Worm (Caenorhabditis elegans) whole organism, early embryonic: ENCODE measurements around the gene F59A6.3.

Experiments used
- B0310.2 ChIP-seq: sonication (generic microtip); optimal IDR thresholded peaks from 2 replicates; lab custom pipeline; 2016; ENCODE audit warnings: mild to moderate bottlenecking, missing genetic modification characterization, missing compliant biosample characterization
- F13C5.2 ChIP-seq: sonication (generic microtip); optimal IDR thresholded peaks from 2 replicates; lab custom pipeline; 2017; ENCODE audit warnings: mild to moderate bottlenecking, missing genetic modification characterization, inconsistent platforms, missing compliant biosample characterization
- aly-1 ChIP-seq: sonication (generic microtip); optimal IDR thresholded peaks from 2 replicates; lab custom pipeline; 2016; ENCODE audit warnings: missing genetic modification characterization, missing compliant biosample characterization
- ama-1 ChIP-seq: fragments of 150-350 bp; optimal IDR thresholded peaks from 2 replicates; lab custom pipeline; 2014
- ceh-13 ChIP-seq: fragments of 200-800 bp; sonication (Bioruptor generic); optimal IDR thresholded peaks from 2 replicates; lab custom pipeline; 2018; ENCODE audit warnings: mild to moderate bottlenecking, missing genetic modification characterization, missing compliant biosample characterization
- ceh-36 ChIP-seq: sonication (generic microtip); optimal IDR thresholded peaks from 2 replicates; lab custom pipeline; 2016; ENCODE audit warnings: missing genetic modification characterization, inconsistent platforms, missing compliant biosample characterization
- ets-7 ChIP-seq: sonication (generic microtip); optimal IDR thresholded peaks from 2 replicates; lab custom pipeline; 2016; ENCODE audit warnings: missing genotype, missing genetic modification characterization, missing compliant biosample characterization
- flt-1 ChIP-seq: fragments of 200-800 bp; sonication (Bioruptor generic); IDR thresholded peaks from 2 replicates; pipeline ENCODE4 v1.3.6; 2022; ENCODE audit warnings: missing genetic modification characterization, missing compliant biosample characterization
- hmbx-1 ChIP-seq: sonication (generic microtip); optimal IDR thresholded peaks from 2 replicates; lab custom pipeline; 2016; ENCODE audit warnings: mild to moderate bottlenecking, missing genetic modification characterization, missing compliant biosample characterization
- hmg-4 ChIP-seq: fragments of 200-800 bp; sonication (Bioruptor generic); optimal IDR thresholded peaks from 2 replicates; lab custom pipeline; 2018; ENCODE audit warnings: mild to moderate bottlenecking, missing genetic modification characterization, missing compliant biosample characterization
- hnd-1 ChIP-seq: sonication (generic microtip); optimal IDR thresholded peaks from 2 replicates; lab custom pipeline; 2016; ENCODE audit warnings: missing genetic modification characterization, missing compliant biosample characterization
- pes-1 ChIP-seq: fragments of 200-800 bp; sonication (Bioruptor generic); IDR thresholded peaks from 2 replicates; pipeline ENCODE4 v1.3.6; 2022; ENCODE audit warnings: missing genetic modification reagents, missing genetic modification characterization, missing compliant biosample characterization
- scrt-1 ChIP-seq: fragments of 200-800 bp; sonication (Bioruptor generic); IDR thresholded peaks from 2 replicates; pipeline ENCODE4 v1.3.6; 2022; ENCODE audit warnings: missing genetic modification characterization, missing compliant biosample characterization
- sea-1 ChIP-seq: fragments of 200-800 bp; sonication (Bioruptor generic); conservative IDR thresholded peaks from 2 replicates; pipeline ENCODE4 v1.3.6; 2022; ENCODE audit warnings: missing genetic modification characterization, missing compliant biosample characterization
- tbx-11 ChIP-seq: fragments of 200-800 bp; sonication (Bioruptor generic); IDR thresholded peaks from 2 replicates; pipeline ENCODE4 v1.3.6; 2022; ENCODE audit warnings: missing genetic modification characterization, missing compliant biosample characterization
- tbx-37 ChIP-seq: fragments of 200-800 bp; sonication (Bioruptor generic); conservative IDR thresholded peaks from 2 replicates; pipeline ENCODE4 v1.3.6; 2022; ENCODE audit warnings: missing genetic modification reagents, missing genetic modification characterization, missing compliant biosample characterization
- tra-4 ChIP-seq: sonication (generic microtip); optimal IDR thresholded peaks from 2 replicates; lab custom pipeline; 2017; ENCODE audit warnings: missing genetic modification characterization, missing compliant biosample characterization

Gene F59A6.3

DNA sequence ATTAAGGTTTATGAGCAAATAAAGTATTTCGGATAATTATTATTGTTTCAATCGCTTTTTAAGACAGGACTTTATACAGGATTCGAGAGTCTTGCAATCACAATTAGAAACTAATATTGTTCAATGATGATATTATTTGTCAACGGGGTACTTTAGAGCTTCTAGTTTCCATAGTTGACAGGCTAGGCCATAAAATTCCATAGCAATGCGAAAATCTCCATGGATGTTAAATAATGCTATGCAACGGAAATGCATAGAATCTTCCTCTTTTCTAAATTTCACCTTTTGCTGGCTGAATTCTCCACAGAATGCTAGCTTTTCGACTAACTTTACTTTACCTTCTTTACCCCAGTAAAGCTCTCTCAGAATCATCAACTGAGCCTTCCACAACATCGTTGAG lies at the start of gene F59A6.3:
F59A6.3 (plus strand) TSS at position 301 of the 400 bp plus-strand sequence.
- TF ChIP-seq ama-1 (lab: Kevin White, UChicago): no peak
- TF ChIP-seq tbx-11 (GFP tag; lab: Robert Waterston, UW): no peak
- TF ChIP-seq F13C5.2 (tag; lab: Kevin White, UChicago): no peak
- TF ChIP-seq flt-1: no peak
- TF ChIP-seq ceh-13 (GFP tag; lab: Kevin White, UChicago): no peak
- TF ChIP-seq tra-4: no peak
- no peak for TF ChIP-seq hmg-4 (GFP tag; lab: Kevin White, UChicago)
- no peak for TF ChIP-seq ceh-36 (tag; lab: Kevin White, UChicago)
- no peak for TF ChIP-seq aly-1 (tag; lab: Kevin White, UChicago)
- no peak for TF ChIP-seq B0310.2 (tag; lab: Kevin White, UChicago)
- TF ChIP-seq hmbx-1 (tag; lab: Kevin White, UChicago): no peak
- TF ChIP-seq tbx-37 (GFP tag; lab: Robert Waterston, UW): no peak

DNA sequence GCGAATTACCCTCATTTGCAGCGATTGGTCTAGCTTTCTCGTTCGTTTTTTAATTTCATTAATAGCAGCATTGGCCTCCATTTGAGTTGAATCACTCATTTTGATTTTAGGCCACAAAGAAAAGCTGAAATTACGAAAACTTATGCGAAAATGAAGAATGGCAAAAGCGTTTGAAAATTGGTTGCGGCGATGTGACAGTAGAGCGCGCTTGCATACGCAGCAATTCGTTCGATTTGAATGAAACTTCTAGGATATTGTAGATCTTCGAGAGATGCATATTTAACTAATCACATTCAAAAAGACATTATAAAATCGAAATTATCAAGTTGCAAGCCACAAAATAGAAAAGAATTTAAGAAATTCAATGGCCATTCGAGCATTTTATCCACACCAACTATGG lies 48.4 kb upstream of the F59A6.3 start, which contains the start of gene ulp-2:
ulp-2 (minus strand) TSS at position 158 of the 400 bp plus-strand sequence.
- TF ChIP-seq flt-1: no peak
- no peak for TF ChIP-seq tbx-11 (GFP tag; lab: Robert Waterston, UW)
- no peak for TF ChIP-seq ets-7 (tag; lab: Kevin White, UChicago)
- TF ChIP-seq tbx-37 (GFP tag; lab: Robert Waterston, UW): no peak
- TF ChIP-seq ama-1 (lab: Kevin White, UChicago): no peak
- no peak for TF ChIP-seq F13C5.2 (tag; lab: Kevin White, UChicago)
- no peak for TF ChIP-seq tra-4
- no peak for TF ChIP-seq aly-1 (tag; lab: Kevin White, UChicago)
- no peak for TF ChIP-seq scrt-1 (GFP tag; lab: Robert Waterston, UW)
- TF ChIP-seq ceh-36 (tag; lab: Kevin White, UChicago): no peak
- TF ChIP-seq ceh-13 (GFP tag; lab: Kevin White, UChicago): no peak
- TF ChIP-seq sea-1 (GFP tag; lab: Robert Waterston, UW): no peak

DNA sequence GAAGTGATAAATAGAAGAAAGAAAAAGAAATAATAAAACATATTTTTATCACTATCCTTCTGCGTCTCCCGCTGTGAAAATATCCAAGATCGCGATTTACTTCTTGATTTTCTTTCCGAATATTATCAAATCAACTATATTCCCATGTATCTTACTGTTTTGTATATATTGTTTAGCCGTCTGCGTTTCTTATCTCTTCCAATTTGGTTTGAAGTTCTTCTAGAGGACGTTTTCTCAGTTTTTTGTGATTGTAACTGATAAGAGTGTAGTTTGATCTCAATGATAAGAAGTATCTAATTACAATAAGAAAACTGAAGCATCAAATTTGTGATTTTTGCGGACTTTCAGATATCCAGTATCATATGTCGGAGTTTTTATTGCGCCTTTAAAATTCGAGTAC lies 47.4 kb upstream of the F59A6.3 start:
- TF ChIP-seq F13C5.2 (tag; lab: Kevin White, UChicago): no peak

DNA sequence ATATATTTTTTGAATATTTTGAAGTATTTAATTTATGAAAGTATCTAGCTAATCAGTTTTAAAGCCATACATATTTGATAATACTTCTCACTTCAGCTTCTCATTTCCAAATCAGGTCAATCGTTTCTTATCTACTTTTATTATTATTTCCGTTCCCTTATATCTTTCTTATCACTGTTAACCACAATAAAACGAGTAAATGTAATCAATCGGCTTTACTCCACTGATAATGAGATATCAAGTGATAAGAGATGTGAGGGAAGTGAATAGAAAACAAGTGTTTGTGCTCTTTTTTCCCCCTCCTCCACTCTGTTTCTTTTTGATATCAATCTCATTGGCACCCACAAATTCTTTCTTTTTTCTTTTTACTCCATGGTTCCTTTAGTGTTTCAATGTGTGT lies 41.6 kb upstream of the F59A6.3 start:
- TF ChIP-seq pes-1 (GFP tag; lab: Robert Waterston, UW) (no peak), ceh-36 (tag; lab: Kevin White, UChicago) (no peak), tbx-11 (GFP tag; lab: Robert Waterston, UW) (no peak), hnd-1 (tag; lab: Kevin White, UChicago) (no peak), flt-1 (no peak), hmbx-1 (tag; lab: Kevin White, UChicago) (no peak), sea-1 (GFP tag; lab: Robert Waterston, UW) (no peak), scrt-1 (GFP tag; lab: Robert Waterston, UW) (no peak), F13C5.2 (tag; lab: Kevin White, UChicago) (no peak), hmg-4 (GFP tag; lab: Kevin White, UChicago) (no peak), aly-1 (tag; lab: Kevin White, UChicago) (no peak)

DNA sequence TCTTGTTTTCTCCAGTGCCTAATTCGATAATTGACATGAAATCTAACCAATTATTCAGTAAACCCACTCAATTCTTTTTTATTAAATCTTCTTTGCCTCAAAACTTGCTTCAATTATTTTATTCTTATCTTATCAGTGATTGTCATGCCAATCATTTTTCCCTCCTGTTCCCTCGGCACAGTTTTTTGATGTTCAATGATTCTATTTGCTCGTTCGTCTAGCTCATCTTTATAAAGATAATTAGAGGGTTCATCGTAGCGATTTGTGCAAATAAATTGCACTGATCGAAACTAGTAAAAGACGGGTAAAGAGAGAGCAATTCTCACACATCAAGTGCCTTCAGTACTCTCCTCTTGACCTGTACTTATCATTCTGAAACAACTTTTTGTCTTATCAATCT lies 40.5 kb upstream of the F59A6.3 start:
- TF ChIP-seq ama-1 (lab: Kevin White, UChicago) (no peak), hmbx-1 (tag; lab: Kevin White, UChicago) (no peak), scrt-1 (GFP tag; lab: Robert Waterston, UW) (no peak), ets-7 (tag; lab: Kevin White, UChicago) (no peak), B0310.2 (tag; lab: Kevin White, UChicago) (no peak), flt-1 (no peak), pes-1 (GFP tag; lab: Robert Waterston, UW) (no peak), hmg-4 (GFP tag; lab: Kevin White, UChicago) (no peak)

DNA sequence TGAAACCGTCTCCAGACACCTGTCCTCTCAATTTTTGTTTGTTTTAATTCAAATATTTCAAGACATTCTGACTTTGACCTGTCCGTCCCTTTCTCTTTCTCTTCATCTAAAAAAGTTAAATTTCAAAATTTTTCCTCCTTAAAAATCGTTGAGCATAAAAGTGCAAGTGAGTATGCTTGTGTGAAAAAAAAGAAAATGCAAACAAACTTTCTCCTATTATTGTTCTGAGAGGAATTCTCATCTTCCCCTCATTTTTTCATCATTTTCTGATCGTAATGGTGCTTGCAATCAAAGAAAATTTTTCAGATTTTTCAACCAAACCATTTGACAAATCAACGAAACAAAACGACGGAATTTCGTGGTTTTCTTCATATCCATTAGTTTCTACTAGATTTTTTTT lies 39.3 kb upstream of the F59A6.3 start, which contains the start of gene shc-2:
shc-2 (plus strand) TSS at position 301 of the 400 bp plus-strand sequence.
- no peak for TF ChIP-seq tbx-11 (GFP tag; lab: Robert Waterston, UW)
- no peak for TF ChIP-seq hnd-1 (tag; lab: Kevin White, UChicago)
- no peak for TF ChIP-seq B0310.2 (tag; lab: Kevin White, UChicago)
- TF ChIP-seq sea-1 (GFP tag; lab: Robert Waterston, UW): no peak
- TF ChIP-seq ama-1 (lab: Kevin White, UChicago): no peak
- TF ChIP-seq ceh-13 (GFP tag; lab: Kevin White, UChicago): no peak
- no peak for TF ChIP-seq ceh-36 (tag; lab: Kevin White, UChicago)
- TF ChIP-seq F13C5.2 (tag; lab: Kevin White, UChicago): no peak
- no peak for TF ChIP-seq hmbx-1 (tag; lab: Kevin White, UChicago)
- no peak for TF ChIP-seq ets-7 (tag; lab: Kevin White, UChicago)
- TF ChIP-seq flt-1: no peak

DNA sequence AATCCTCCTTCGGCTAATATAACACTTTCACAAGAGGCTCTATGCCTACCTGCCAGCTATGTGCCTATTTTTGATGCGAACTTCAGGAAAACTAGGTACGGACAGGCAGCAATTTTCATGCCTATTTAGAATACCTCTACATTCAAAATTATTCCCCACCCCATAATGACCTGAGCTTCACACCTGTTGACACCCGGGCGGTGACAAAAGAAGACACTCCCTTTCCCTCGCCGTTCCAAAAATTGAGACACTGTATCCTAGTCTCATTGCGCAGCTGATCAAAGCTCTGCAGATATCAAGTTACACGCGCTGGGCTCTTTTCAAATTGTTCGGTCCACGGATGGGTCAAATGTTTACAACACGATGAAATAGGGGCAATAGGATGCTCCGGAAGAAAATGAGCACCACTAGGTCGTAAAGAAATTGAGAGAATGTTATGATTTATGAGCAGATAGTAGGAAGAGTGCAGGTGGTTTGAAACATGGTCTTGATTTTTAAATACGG lies 33.6 kb upstream of the F59A6.3 start:
- no peak for TF ChIP-seq pes-1 (GFP tag; lab: Robert Waterston, UW)
- no peak for TF ChIP-seq tra-4

DNA sequence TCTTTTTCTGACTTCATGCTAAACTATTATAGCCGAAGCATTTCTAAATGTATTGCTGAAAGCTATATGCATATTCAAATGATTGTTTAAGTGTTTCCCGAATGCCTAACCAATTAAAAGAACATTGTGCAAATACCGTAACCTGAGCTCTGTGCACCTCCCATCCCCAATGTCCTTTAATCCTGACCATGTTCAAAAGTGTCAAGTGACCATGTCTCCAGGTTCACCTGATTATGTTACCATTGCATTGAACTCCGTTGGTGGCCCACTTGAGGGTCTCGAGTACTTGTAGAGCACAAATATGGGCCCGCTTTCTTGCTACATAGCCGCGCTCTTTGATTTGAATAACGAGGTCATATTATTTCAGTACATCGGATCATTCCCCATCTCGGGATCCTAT lies 32.8 kb upstream of the F59A6.3 start:
- TF ChIP-seq tra-4: no peak
- no peak for TF ChIP-seq sea-1 (GFP tag; lab: Robert Waterston, UW)
- TF ChIP-seq aly-1 (tag; lab: Kevin White, UChicago): no peak
- no peak for TF ChIP-seq tbx-37 (GFP tag; lab: Robert Waterston, UW)
- TF ChIP-seq ama-1 (lab: Kevin White, UChicago): no peak
- TF ChIP-seq tbx-11 (GFP tag; lab: Robert Waterston, UW): no peak
- no peak for TF ChIP-seq flt-1
- TF ChIP-seq B0310.2 (tag; lab: Kevin White, UChicago): no peak
- TF ChIP-seq hmbx-1 (tag; lab: Kevin White, UChicago): no peak
- TF ChIP-seq ceh-36 (tag; lab: Kevin White, UChicago): no peak
- no peak for TF ChIP-seq hnd-1 (tag; lab: Kevin White, UChicago)
- no peak for TF ChIP-seq pes-1 (GFP tag; lab: Robert Waterston, UW)
- no peak for TF ChIP-seq ets-7 (tag; lab: Kevin White, UChicago)
- TF ChIP-seq ceh-13 (GFP tag; lab: Kevin White, UChicago): no peak
- no peak for TF ChIP-seq scrt-1 (GFP tag; lab: Robert Waterston, UW)
- TF ChIP-seq hmg-4 (GFP tag; lab: Kevin White, UChicago): no peak
- TF ChIP-seq F13C5.2 (tag; lab: Kevin White, UChicago): no peak
